Worm (Caenorhabditis elegans): ENCODE data around the gene spat-2.

- TF ChIP-seq sem-2 (GFP tag; optimal IDR thresholded peaks at IDR 0.05) (no peak), sptf-1 (tag; optimal IDR thresholded peaks at IDR 0.05) (no peak), ztf-11 (tag; optimal IDR thresholded peaks at IDR 0.05) (no peak), nhr-237 (tag; optimal IDR thresholded peaks at IDR 0.05) (no peak), unc-120 (tag; optimal IDR thresholded peaks at IDR 0.05; ENCODE audit: poor library complexity, severe bottlenecking) (no peak), snpc-4 (tag; optimal IDR thresholded peaks at IDR 0.05) (no peak), nhr-76 (tag; optimal IDR thresholded peaks at IDR 0.05) (no peak), elt-1 (tag; optimal IDR thresholded peaks at IDR 0.05; ENCODE audit: borderline replicate concordance, insufficient read depth) (no peak), nhr-28 (tag; optimal IDR thresholded peaks at IDR 0.05) (no peak), ceh-39 (tag; optimal IDR thresholded peaks at IDR 0.05) (no peak)
These were observed at the start of gene spat-2 for ce11 chrIII:11036640-11037039.

Data from whole organism, mixed stage, embryonic.